Fruit fly (Drosophila melanogaster): ENCODE results near the gene Pfrx.

Pfrx gene

dm6 chrX:19491984-19492584 is 3.2 kb upstream of the Pfrx start, which contains the start of the genes pcm and ND-18 (continued):
- TF ChIP-seq slp2 (GFP tag; optimal IDR thresholded peaks at IDR 0.05) (no peak), CG14710 (tag; optimal IDR thresholded peaks at IDR 0.05) (peak; percentile 99), CG32532 (GFP tag; IDR thresholded peaks at IDR 0.05) (no peak), Elba2 (GFP tag; optimal IDR thresholded peaks at IDR 0.05) (peak; percentile 60), CG13287 (GFP tag; IDR thresholded peaks at IDR 0.05; ENCODE audit: partially characterized antibody) (peak; percentile 18; the same call in 1 of the 2 replicates), Sox100B (GFP tag; optimal IDR thresholded peaks at IDR 0.05) (no peak)

DNA sequence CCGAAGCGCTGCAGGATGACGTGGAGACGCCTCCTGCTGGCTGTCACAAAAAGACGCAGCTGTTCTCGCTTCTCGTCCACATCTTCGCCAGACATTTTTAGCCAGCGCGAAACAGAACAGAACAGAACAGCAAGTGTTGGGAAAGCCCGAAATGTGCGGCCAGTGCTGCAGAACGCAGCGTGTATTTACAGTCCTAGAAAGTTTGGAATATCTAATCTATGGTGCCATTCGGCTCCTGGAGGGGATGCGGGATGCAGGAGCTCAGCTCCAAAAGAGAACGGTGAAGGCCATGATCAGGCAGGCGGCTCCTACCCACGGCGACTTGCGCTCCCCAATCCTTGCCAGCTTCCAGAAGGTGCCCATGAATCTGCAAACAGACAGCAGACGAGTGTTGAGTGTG is 1.0 kb upstream of the Pfrx start, which contains the start of gene CG12204:
TSS of gene CG12204 (minus strand) at position 117 of the 400 bp plus-strand sequence.
- TF ChIP-seq CG14014 (GFP tag; IDR thresholded peaks at IDR 0.05) (peak; percentile 22; the same call in 1 of the 2 replicates), CG8765 (GFP tag; IDR thresholded peaks at IDR 0.05) (no peak), CG12659 (GFP tag; optimal IDR thresholded peaks at IDR 0.05) (peak; percentile 22), Scr (GFP tag; IDR thresholded peaks at IDR 0.05; ENCODE audit: partially characterized antibody) (no peak), Atf3 (GFP tag; optimal IDR thresholded peaks at IDR 0.05) (no peak), onecut (GFP tag; IDR thresholded peaks at IDR 0.05) (peak; percentile 15; the same call in 1 of the 2 replicates), CG3995 (GFP tag; optimal IDR thresholded peaks at IDR 0.05) (no peak), Awh (GFP tag; IDR thresholded peaks at IDR 0.05) (0 out of 2 replicates have a peak, but pooled peaks have one; percentile 23), sens (GFP tag) (peak; percentile 80), MBD-R2 (GFP tag; IDR thresholded peaks at IDR 0.05) (peak; percentile 57), Fer1 (GFP tag; optimal IDR thresholded peaks at IDR 0.05) (peak; percentile 4), gce (GFP tag; IDR thresholded peaks at IDR 0.05) (no peak), dm (GFP tag; optimal IDR thresholded peaks at IDR 0.05) (peak; percentile 13), Ets97D (GFP tag; optimal IDR thresholded peaks at IDR 0.05) (peak; percentile 25), CrebB (tag; optimal IDR thresholded peaks at IDR 0.05) (no peak), corto (GFP tag; optimal IDR thresholded peaks at IDR 0.05) (no peak), Med (GFP tag) (peak; percentile 91), nom (GFP tag; optimal IDR thresholded peaks at IDR 0.05) (peak; percentile 39), NFAT (GFP tag; IDR thresholded peaks at IDR 0.05) (peak; percentile 43; the same call in 1 of the 2 replicates), Drgx (GFP tag; IDR thresholded peaks at IDR 0.05) (0 out of 2 replicates have a peak, but pooled peaks have one; percentile 28), slbo (GFP tag; IDR thresholded peaks at IDR 0.05) (0 out of 2 replicates have a peak, but pooled peaks have one; percentile 24), MESR4 (GFP tag; optimal IDR thresholded peaks at IDR 0.05) (peak; percentile 39), amos (GFP tag; IDR thresholded peaks at IDR 0.05; ENCODE audit: partially characterized antibody) (peak; percentile 30; the same call in 1 of the 2 replicates), CG2120 (GFP tag; optimal IDR thresholded peaks at IDR 0.05) (peak; percentile 46), CG14667 (GFP tag; IDR thresholded peaks at IDR 0.05) (no peak), trh (GFP tag; optimal IDR thresholded peaks at IDR 0.05) (no peak), ftz-f1 (GFP tag; optimal IDR thresholded peaks at IDR 0.05) (no peak), CG7786 (GFP tag; optimal IDR thresholded peaks at IDR 0.05) (peak; percentile 43), bbx (GFP tag; IDR thresholded peaks at IDR 0.05; ENCODE audit: partially characterized antibody) (peak; percentile 24; the same call in 1 of the 2 replicates), CG10267 (tag; optimal IDR thresholded peaks at IDR 0.05) (peak; percentile 81), Dbx (GFP tag; IDR thresholded peaks at IDR 0.05) (0 out of 3 replicates have a peak, but pooled peaks have one; percentile 40), CG3847 (GFP tag; IDR thresholded peaks at IDR 0.05) (peak; percentile 43; the same call in 1 of the 2 replicates), gsb-n (tag; optimal IDR thresholded peaks at IDR 0.05) (no peak), CG4854 (GFP tag; optimal IDR thresholded peaks at IDR 0.05) (no peak), CG17385 (GFP tag; optimal IDR thresholded peaks at IDR 0.05) (peak; percentile 23), CG13775 (GFP tag; optimal IDR thresholded peaks at IDR 0.05) (peak; percentile 11), CG12155 (GFP tag; optimal IDR thresholded peaks at IDR 0.05) (no peak), btn (GFP tag; optimal IDR thresholded peaks at IDR 0.05) (peak; percentile 19), CG1233 (GFP tag; optimal IDR thresholded peaks at IDR 0.05) (no peak), chif (GFP tag; optimal IDR thresholded peaks at IDR 0.05) (no peak), Dll (GFP tag; IDR thresholded peaks at IDR 0.05; ENCODE audit: partially characterized antibody) (no peak), en (GFP tag; optimal IDR thresholded peaks at IDR 0.05) (no peak)
